Worm (Caenorhabditis elegans): ENCODE measurements around the gene Y69H2.10.

DNA sequence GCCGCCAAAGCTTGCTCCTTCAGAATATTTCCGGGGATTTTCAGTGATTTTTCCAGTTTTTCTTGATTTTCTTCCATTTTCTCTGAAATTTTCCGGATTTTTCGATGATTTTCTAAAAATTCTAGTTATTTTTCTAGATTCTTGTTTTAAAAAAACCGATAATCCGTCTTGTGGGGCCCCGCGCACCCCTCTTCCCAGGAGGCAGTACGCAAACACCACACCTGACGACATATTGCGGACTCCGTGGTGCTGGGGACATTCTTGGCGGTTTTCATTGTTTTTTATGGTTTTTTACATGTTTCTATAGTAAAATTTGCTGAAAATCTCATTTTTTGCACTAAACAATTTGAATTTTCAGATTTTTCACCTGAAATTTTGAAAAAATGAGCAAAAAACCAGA lies 19.6 kb downstream of the Y69H2.10 start, which contains the start of the genes ubc-19 and Y69H2.7:
- TF ChIP-seq lin-39 (tag; optimal IDR thresholded peaks at IDR 0.05) (no peak), fos-1 (tag; optimal IDR thresholded peaks at IDR 0.05) (no peak), aly-2 (tag; optimal IDR thresholded peaks at IDR 0.05) (no peak), unc-62 (GFP tag; optimal IDR thresholded peaks at IDR 0.05) (no peak), unc-39 (tag; optimal IDR thresholded peaks at IDR 0.05) (no peak), nhr-12 (tag; optimal IDR thresholded peaks at IDR 0.05) (no peak), tbx-2 (tag; optimal IDR thresholded peaks at IDR 0.05) (no peak), nhr-77 (tag; optimal IDR thresholded peaks at IDR 0.05) (no peak), egl-27 (tag; optimal IDR thresholded peaks at IDR 0.05) (no peak), nhr-237 (tag; optimal IDR thresholded peaks at IDR 0.05) (no peak), fkh-10 (GFP tag; optimal IDR thresholded peaks at IDR 0.05) (no peak)

Measured in whole organism, L3 larva.